Worm (Caenorhabditis elegans): Measurements from ENCODE around the gene oops-1.
A peak's percentile ranks its signal among the peaks of the same experiment; 100 is the strongest.

Gene oops-1

DNA sequence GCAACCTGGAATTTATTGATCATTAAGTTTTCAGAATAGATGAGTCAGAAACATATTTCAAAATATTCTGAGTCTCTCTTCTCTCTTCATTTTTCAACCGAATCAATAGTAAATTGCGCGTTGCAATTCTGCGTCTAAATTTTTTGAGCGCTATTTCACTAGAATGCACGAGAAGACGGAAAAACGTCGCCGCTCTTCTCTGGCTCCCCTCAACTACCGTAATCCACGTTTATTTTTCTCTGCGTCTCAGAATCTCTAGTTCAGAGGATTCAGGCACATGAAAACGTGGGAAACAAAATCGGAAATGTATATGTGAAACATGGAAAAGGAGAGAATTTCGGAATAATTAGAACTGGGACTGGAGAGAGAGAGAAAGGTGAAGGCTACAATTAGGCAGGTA is 8.5 kb downstream of the oops-1 start (continued):
- TF ChIP-seq ztf-11 (tag; optimal IDR thresholded peaks at IDR 0.05) (peak in 1 of 2 experiments; percentile 8), nhr-28 (tag; optimal IDR thresholded peaks at IDR 0.05) (no peak), isw-1 (GFP tag; IDR thresholded peaks at IDR 0.05) (peak; percentile 33), egl-27 (tag; optimal IDR thresholded peaks at IDR 0.05) (no peak), hlh-17 (GFP tag; optimal IDR thresholded peaks at IDR 0.05; ENCODE audit: borderline replicate concordance) (no peak), egl-13 (tag; optimal IDR thresholded peaks at IDR 0.05) (peak; percentile 31), C16A3.4 (tag; optimal IDR thresholded peaks at IDR 0.05) (peak; percentile 45), nhr-71 (tag; optimal IDR thresholded peaks at IDR 0.05) (peak; percentile 80), pag-3 (tag; optimal IDR thresholded peaks at IDR 0.05; ENCODE audit: borderline replicate concordance, insufficient read depth) (no peak), sox-4 (tag; optimal IDR thresholded peaks at IDR 0.05) (no peak), lin-39 (tag; optimal IDR thresholded peaks at IDR 0.05) (no peak), dpl-1 (GFP tag; optimal IDR thresholded peaks at IDR 0.05) (peak in 2 of 3 experiments; percentile 13 to 21), unc-86 (tag; optimal IDR thresholded peaks at IDR 0.05) (peak; percentile 24), vab-15 (tag; optimal IDR thresholded peaks at IDR 0.05) (no peak), C34B4.2 (tag; optimal IDR thresholded peaks at IDR 0.05) (no peak), fos-1 (tag; optimal IDR thresholded peaks at IDR 0.05) (peak; percentile 65), lin-13 (GFP tag; optimal IDR thresholded peaks at IDR 0.05) (no peak), nhr-19 (GFP tag; conservative IDR thresholded peaks at IDR 0.05) (0 out of 2 replicates have a peak, but pooled peaks have one; percentile 14), nhr-76 (tag; optimal IDR thresholded peaks at IDR 0.05) (no peak), nhr-47 (tag; optimal IDR thresholded peaks at IDR 0.05) (peak; percentile 61), jun-1 (tag; optimal IDR thresholded peaks at IDR 0.05) (peak; percentile 55), zag-1 (tag; optimal IDR thresholded peaks at IDR 0.05) (no peak), dsc-1 (tag; optimal IDR thresholded peaks at IDR 0.05) (peak; percentile 71), elt-3 (tag; optimal IDR thresholded peaks at IDR 0.05) (no peak), ces-1 (GFP tag; optimal IDR thresholded peaks at IDR 0.05) (no peak), hpl-2 (GFP tag; optimal IDR thresholded peaks at IDR 0.05) (no peak), hlh-4 (tag; optimal IDR thresholded peaks at IDR 0.05) (no peak), fkh-10 (GFP tag; optimal IDR thresholded peaks at IDR 0.05) (peak; percentile 11), skn-1 (tag; optimal IDR thresholded peaks at IDR 0.05) (peak; percentile 22), nhr-20 (tag; optimal IDR thresholded peaks at IDR 0.05) (peak; percentile 31), snpc-4 (tag; optimal IDR thresholded peaks at IDR 0.05) (no peak), aha-1 (tag; optimal IDR thresholded peaks at IDR 0.05) (no peak), efl-3 (GFP tag; optimal IDR thresholded peaks at IDR 0.05) (no peak), unc-98 (GFP tag; IDR thresholded peaks at IDR 0.05) (no peak), ama-1 (optimal IDR thresholded peaks at IDR 0.05) (no peak), grh-1 (GFP tag; IDR thresholded peaks at IDR 0.05) (no peak), fkh-4 (tag; optimal IDR thresholded peaks at IDR 0.05; ENCODE audit: borderline replicate concordance) (no peak), blmp-1 (tag; optimal IDR thresholded peaks at IDR 0.05) (peak; percentile 27), irx-1 (tag; optimal IDR thresholded peaks at IDR 0.05) (no peak), nhr-12 (tag; optimal IDR thresholded peaks at IDR 0.05) (no peak), efl-1 (optimal IDR thresholded peaks at IDR 0.05) (peak; percentile 40 to 45), efl-1 (GFP tag; optimal IDR thresholded peaks at IDR 0.05 in 1 of 2) (no peak), ceh-63 (GFP tag; optimal IDR thresholded peaks at IDR 0.05) (no peak), fkh-8 (tag; optimal IDR thresholded peaks at IDR 0.05) (peak; percentile 89), pqm-1 (tag; optimal IDR thresholded peaks at IDR 0.05) (no peak), lir-3 (tag; optimal IDR thresholded peaks at IDR 0.05; ENCODE audit: poor library complexity) (no peak), C04F5.9 (tag; optimal IDR thresholded peaks at IDR 0.05) (no peak), ztf-4 (tag; optimal IDR thresholded peaks at IDR 0.05) (peak; percentile 41), nhr-90 (tag; optimal IDR thresholded peaks at IDR 0.05; ENCODE audit: poor library complexity) (no peak), alr-1 (tag; optimal IDR thresholded peaks at IDR 0.05; ENCODE audit: borderline replicate concordance) (no peak), lsy-2 (tag; optimal IDR thresholded peaks at IDR 0.05) (peak; percentile 88 to 97), mdl-1 (tag; optimal IDR thresholded peaks at IDR 0.05) (peak in 1 of 2 experiments; percentile 16), snu-23 (GFP tag; optimal IDR thresholded peaks at IDR 0.05) (peak; percentile 80)

All from whole organism, L1 larva.